Fruit fly (Drosophila melanogaster) whole organism, embryonic: ENCODE measurements around the gene CG6607.

Source experiments
- Ada2b ChIP-seq: fragments of 200-800 bp; sonication (Bioruptor generic); IDR thresholded peaks from 2 replicates; pipeline ENCODE4 v1.3.6; 2022; ENCODE audit warnings: missing biosample characterization, missing genetic modification characterization
- Atf-2 ChIP-seq: fragments of 200-800 bp; sonication (Bioruptor generic); optimal IDR thresholded peaks from 2 replicates; lab custom pipeline; 2016; ENCODE audit warnings: missing biosample characterization, missing genetic modification characterization
- Atf3 ChIP-seq: fragments of 200-800 bp; sonication (Bioruptor generic); optimal IDR thresholded peaks from 3 replicates; lab custom pipeline; 2016; ENCODE audit warnings: missing biosample characterization, missing genetic modification characterization
- Atf6 ChIP-seq: fragments of 200-800 bp; sonication (Bioruptor generic); IDR thresholded peaks from 2 replicates; pipeline ENCODE4 v1.3.6; 2022; ENCODE audit warnings: missing biosample characterization, missing genetic modification characterization
- CG11456 ChIP-seq: fragments of 200-800 bp; sonication (Bioruptor generic); IDR thresholded peaks from 3 replicates; pipeline ENCODE4 v1.3.6; 2022; ENCODE audit warnings: missing biosample characterization, missing genetic modification characterization
- CG11696 ChIP-seq: fragments of 200-800 bp; sonication (Bioruptor generic); IDR thresholded peaks from 2 replicates; pipeline ENCODE4 v1.3.6; 2022; ENCODE audit warnings: missing biosample characterization, missing genetic modification characterization
- CG12391 ChIP-seq: fragments of 200-800 bp; sonication (Bioruptor generic); optimal IDR thresholded peaks from 3 replicates; lab custom pipeline; 2018; ENCODE audit warnings: missing biosample characterization, mild to moderate bottlenecking, missing genetic modification characterization, moderate library complexity
- CG12769 ChIP-seq: fragments of 200-800 bp; sonication (Bioruptor generic); optimal IDR thresholded peaks from 2 replicates; lab custom pipeline; 2019; ENCODE audit warnings: missing biosample characterization, mild to moderate bottlenecking, missing genetic modification characterization, moderate library complexity
- CG14014 ChIP-seq: fragments of 200-800 bp; sonication (Bioruptor generic); IDR thresholded peaks from 2 replicates; pipeline ENCODE4 v1.3.6; 2022; ENCODE audit warnings: missing biosample characterization, missing genetic modification characterization
- CG15269 ChIP-seq: fragments of 200-800 bp; sonication (Bioruptor generic); optimal IDR thresholded peaks from 2 replicates; lab custom pipeline; 2018; ENCODE audit warnings: missing biosample characterization, mild to moderate bottlenecking, missing genetic modification characterization, moderate library complexity
- CG17829 ChIP-seq: fragments of 200-800 bp; optimal IDR thresholded peaks from 2 replicates; lab custom pipeline; 2019; ENCODE audit warnings: missing biosample characterization, mild to moderate bottlenecking, missing genetic modification characterization, moderate library complexity
- CG2120 ChIP-seq: fragments of 200-800 bp; sonication (Bioruptor generic); optimal IDR thresholded peaks from 3 replicates; lab custom pipeline; 2016; ENCODE audit warnings: missing biosample characterization, missing genetic modification characterization
- CG34224 ChIP-seq: fragments of 200-800 bp; sonication (Bioruptor generic); IDR thresholded peaks from 3 replicates; pipeline ENCODE4 v1.3.6; 2022; ENCODE audit warnings: missing biosample characterization, missing genetic modification characterization; ENCODE audit not compliant: partially characterized antibody
- CG34376 ChIP-seq: fragments of 200-800 bp; sonication (Bioruptor generic); optimal IDR thresholded peaks from 2 replicates; lab custom pipeline; 2018; ENCODE audit warnings: missing biosample characterization, mild to moderate bottlenecking, missing genetic modification characterization
- CG4424 ChIP-seq: fragments of 200-800 bp; sonication (Bioruptor generic); optimal IDR thresholded peaks from 3 replicates; lab custom pipeline; 2016; ENCODE audit warnings: missing biosample characterization, missing genetic modification characterization
- CG4707 ChIP-seq: fragments of 200-800 bp; sonication (Bioruptor generic); optimal IDR thresholded peaks from 2 replicates; lab custom pipeline; 2018; ENCODE audit warnings: missing biosample characterization, mild to moderate bottlenecking, missing genetic modification characterization, moderate library complexity
- CG7928 ChIP-seq: fragments of 200-800 bp; sonication (Bioruptor generic); optimal IDR thresholded peaks from 2 replicates; lab custom pipeline; 2017; ENCODE audit warnings: missing biosample characterization, mild to moderate bottlenecking, missing genetic modification characterization
- CG8089 ChIP-seq: fragments of 200-800 bp; sonication (Bioruptor generic); optimal IDR thresholded peaks from 3 replicates; lab custom pipeline; 2016; ENCODE audit warnings: missing biosample characterization, missing genetic modification characterization
- CG9609 ChIP-seq: fragments of 200-800 bp; sonication (Bioruptor generic); optimal IDR thresholded peaks from 3 replicates; lab custom pipeline; 2016; ENCODE audit warnings: missing biosample characterization, missing genetic modification characterization
- CkIIα-i1 ChIP-seq: fragments of 200-800 bp; sonication (Bioruptor generic); IDR thresholded peaks from 2 replicates; pipeline ENCODE4 v1.3.6; 2022; ENCODE audit warnings: missing biosample characterization, missing genetic modification characterization
- CrebB ChIP-seq: fragments of 200-800 bp; sonication (Bioruptor generic); optimal IDR thresholded peaks from 3 replicates; lab custom pipeline; 2018; ENCODE audit warnings: missing biosample characterization, mild to moderate bottlenecking, missing genetic modification characterization
- Deaf1 ChIP-seq: fragments of 200-800 bp; optimal IDR thresholded peaks from 3 replicates; lab custom pipeline; 2019; ENCODE audit warnings: missing biosample characterization, mild to moderate bottlenecking, missing genetic modification characterization, moderate library complexity
- Dref ChIP-seq: fragments of 200-800 bp; sonication (Bioruptor generic); IDR thresholded peaks from 2 replicates; pipeline ENCODE4 v1.3.6; 2022; ENCODE audit warnings: missing biosample characterization, missing genetic modification characterization
- HLH3B ChIP-seq: fragments of 200-800 bp; sonication (Bioruptor generic); IDR thresholded peaks from 2 replicates; pipeline ENCODE4 v1.3.6; 2022; ENCODE audit warnings: missing biosample characterization, missing genetic modification characterization
- Mrtf ChIP-seq: fragments of 200-800 bp; sonication (Bioruptor generic); IDR thresholded peaks from 3 replicates; pipeline ENCODE4 v1.3.6; 2022; ENCODE audit warnings: missing biosample characterization, missing genetic modification characterization
- Opbp ChIP-seq: fragments of 200-800 bp; sonication (Bioruptor generic); IDR thresholded peaks from 3 replicates; pipeline ENCODE4 v1.3.6; 2022; ENCODE audit warnings: missing biosample characterization, missing genetic modification characterization; ENCODE audit not compliant: partially characterized antibody
- Poxn ChIP-seq: fragments of 200-800 bp; sonication (Bioruptor generic); IDR thresholded peaks from 2 replicates; pipeline ENCODE4 v1.3.6; 2022; ENCODE audit warnings: missing biosample characterization, missing genetic modification characterization
- Sry-β ChIP-seq: fragments of 200-800 bp; sonication (Bioruptor generic); optimal IDR thresholded peaks from 2 replicates; lab custom pipeline; 2018; ENCODE audit warnings: missing biosample characterization, mild to moderate bottlenecking, missing genetic modification characterization, moderate library complexity
- ara ChIP-seq: fragments of 200-800 bp; sonication (Bioruptor generic); IDR thresholded peaks from 2 replicates; pipeline ENCODE4 v1.3.6; 2022; ENCODE audit warnings: missing biosample characterization, missing genetic modification characterization
- cg ChIP-seq: fragments of 200-800 bp; sonication (Bioruptor generic); optimal IDR thresholded peaks from 3 replicates; lab custom pipeline; 2019; ENCODE audit warnings: missing biosample characterization, mild to moderate bottlenecking, missing genetic modification characterization, moderate library complexity
- danr ChIP-seq: fragments of 200-800 bp; sonication (Bioruptor generic); IDR thresholded peaks from 2 replicates; pipeline ENCODE4 v1.3.6; 2022; ENCODE audit warnings: missing biosample characterization, missing genetic modification characterization
- dati ChIP-seq: fragments of 200-800 bp; sonication (Bioruptor generic); IDR thresholded peaks from 2 replicates; pipeline ENCODE4 v1.3.6; 2022; ENCODE audit warnings: missing biosample characterization, missing genetic modification characterization
- dmrt99B ChIP-seq: fragments of 200-800 bp; sonication (Bioruptor generic); optimal IDR thresholded peaks from 2 replicates; lab custom pipeline; 2018; ENCODE audit warnings: missing biosample characterization, mild to moderate bottlenecking, missing genetic modification characterization, moderate library complexity
- dpn ChIP-seq, 2 experiments: fragments of 200-800 bp; sonication (Bioruptor generic); optimal IDR thresholded peaks; 3 replicates each; lab custom pipeline; 2016; ENCODE audit warnings: missing biosample characterization in 2 of 2, missing genetic modification characterization in 2 of 2
- emc ChIP-seq: fragments of 200-800 bp; sonication (Bioruptor generic); optimal IDR thresholded peaks from 2 replicates; lab custom pipeline; 2016; ENCODE audit warnings: missing biosample characterization, missing genetic modification characterization
- en ChIP-seq: fragments of 200-800 bp; sonication (Bioruptor generic); optimal IDR thresholded peaks from 2 replicates; lab custom pipeline; 2016; ENCODE audit warnings: missing biosample characterization, missing genetic modification characterization
- fd96Cb ChIP-seq: fragments of 200-800 bp; sonication (Bioruptor generic); optimal IDR thresholded peaks from 2 replicates; lab custom pipeline; 2018; ENCODE audit warnings: missing biosample characterization, mild to moderate bottlenecking, missing genetic modification characterization, moderate library complexity
- gcm ChIP-seq: fragments of 200-800 bp; sonication (Bioruptor generic); optimal IDR thresholded peaks from 2 replicates; lab custom pipeline; 2019; ENCODE audit warnings: missing biosample characterization, mild to moderate bottlenecking, missing genetic modification characterization, moderate library complexity
- gro ChIP-seq: fragments of 200-800 bp; sonication (Bioruptor generic); optimal IDR thresholded peaks from 2 replicates; lab custom pipeline; 2016; ENCODE audit warnings: missing biosample characterization, missing genetic modification characterization
- gsb ChIP-seq: fragments of 200-800 bp; sonication (Bioruptor generic); IDR thresholded peaks from 2 replicates; pipeline ENCODE4 v1.3.6; 2022; ENCODE audit warnings: missing biosample characterization, missing genetic modification characterization
- hb ChIP-seq: fragments of 200-800 bp; sonication (Bioruptor generic); IDR thresholded peaks from 3 replicates; pipeline ENCODE4 v1.3.6; 2022; ENCODE audit warnings: missing biosample characterization, missing genetic modification characterization; ENCODE audit not compliant: partially characterized antibody
- kah ChIP-seq: fragments of 200-800 bp; sonication (Bioruptor generic); optimal IDR thresholded peaks from 2 replicates; lab custom pipeline; 2018; ENCODE audit warnings: missing biosample characterization, mild to moderate bottlenecking, missing genetic modification characterization
- oc ChIP-seq: fragments of 200-800 bp; sonication (Bioruptor generic); optimal IDR thresholded peaks from 2 replicates; lab custom pipeline; 2018; ENCODE audit warnings: missing biosample characterization, mild to moderate bottlenecking, missing genetic modification characterization, moderate library complexity
- psq ChIP-seq: fragments of 200-800 bp; sonication (Bioruptor generic); optimal IDR thresholded peaks from 2 replicates; lab custom pipeline; 2017; ENCODE audit warnings: missing biosample characterization, missing genetic modification characterization
- sd ChIP-seq: fragments of 200-800 bp; sonication (Bioruptor generic); optimal IDR thresholded peaks from 3 replicates; lab custom pipeline; 2018; ENCODE audit warnings: missing biosample characterization, mild to moderate bottlenecking, missing genetic modification characterization, moderate library complexity
- slbo ChIP-seq: fragments of 200-800 bp; sonication (Bioruptor generic); IDR thresholded peaks from 2 replicates; pipeline ENCODE4 v1.3.6; 2022; ENCODE audit warnings: missing biosample characterization, missing genetic modification characterization
- slp2 ChIP-seq: fragments of 200-800 bp; sonication (Bioruptor generic); optimal IDR thresholded peaks from 2 replicates; lab custom pipeline; 2016; ENCODE audit warnings: missing biosample characterization, missing genetic modification characterization
- tio ChIP-seq: fragments of 200-800 bp; sonication (Bioruptor generic); optimal IDR thresholded peaks from 2 replicates; lab custom pipeline; 2017; ENCODE audit warnings: missing biosample characterization, missing genetic modification characterization, inconsistent platforms
- twi ChIP-seq: fragments of 200-800 bp; optimal IDR thresholded peaks from 2 replicates; lab custom pipeline; 2019; ENCODE audit warnings: missing biosample characterization, mild to moderate bottlenecking, missing genetic modification characterization, moderate library complexity
- usp ChIP-seq: fragments of >200 bp; optimal IDR thresholded peaks from 2 replicates; lab custom pipeline; 2017; ENCODE audit warnings: missing biosample characterization, missing genetic modification characterization
- wdn ChIP-seq: fragments of 200-800 bp; sonication (Bioruptor generic); IDR thresholded peaks from 2 replicates; pipeline ENCODE4 v1.3.6; 2022; ENCODE audit warnings: missing biosample characterization, missing genetic modification characterization
- zen ChIP-seq: fragments of 200-800 bp; sonication (Bioruptor generic); optimal IDR thresholded peaks from 3 replicates; lab custom pipeline; 2018; ENCODE audit warnings: missing biosample characterization, mild to moderate bottlenecking, missing genetic modification characterization, moderate library complexity

Gene CG6607

dm6 chr3R:24567427-24567771 lies 39.6 kb downstream of the CG6607 start (continued):
- TF ChIP-seq sd (tag; lab: Kevin White, UChicago) (peak; percentile 88), Atf-2 (GFP tag; lab: Kevin White, UChicago) (peak; percentile 83), CG11696 (GFP tag; lab: Robert Waterston, UW) (peak; percentile 73), CG15269 (peak; percentile 91), danr (GFP tag; lab: Robert Waterston, UW) (peak; percentile 72; the same call in 1 of the 2 replicates), gcm (GFP tag; lab: Kevin White, UChicago) (peak; percentile 76), CG12769 (peak; percentile 95), Atf3 (GFP tag; lab: Kevin White, UChicago) (peak; percentile 80), CG7928 (GFP tag; lab: Kevin White, UChicago) (peak; percentile 65), dmrt99B (tag; lab: Kevin White, UChicago) (peak; percentile 90), zen (tag; lab: Kevin White, UChicago) (peak; percentile 57), Dref (GFP tag; lab: Robert Waterston, UW) (no peak), CG34224 (GFP tag; lab: Robert Waterston, UW) (no peak), CkIIα-i1 (GFP tag; lab: Robert Waterston, UW) (peak; percentile 57; the same call in 1 of the 2 replicates), Mrtf (GFP tag; lab: Robert Waterston, UW) (peak; percentile 85; the same call in 2 of the 3 replicates), slbo (peak; percentile 92), hb (GFP tag; lab: Robert Waterston, UW) (no peak), CG34376 (GFP tag; lab: Kevin White, UChicago) (peak; percentile 73), Opbp (GFP tag; lab: Robert Waterston, UW) (no peak), Sry-β (GFP tag; lab: Kevin White, UChicago) (no peak), CrebB (peak; percentile 64), Deaf1 (tag; lab: Kevin White, UChicago) (peak; percentile 65), tio (GFP tag; lab: Kevin White, UChicago) (peak; percentile 82), gsb (GFP tag; lab: Robert Waterston, UW) (peak; percentile 86), CG11456 (GFP tag; lab: Robert Waterston, UW) (peak; percentile 90), Atf6 (GFP tag; lab: Robert Waterston, UW) (peak; percentile 90), dati (GFP tag; lab: Robert Waterston, UW) (peak; percentile 72; the same call in 1 of the 2 replicates), usp (GFP tag; lab: Kevin White, UChicago) (no peak), slp2 (GFP tag; lab: Kevin White, UChicago) (peak; percentile 79), CG8089 (GFP tag; lab: Kevin White, UChicago) (peak; percentile 86), wdn (GFP tag; lab: Robert Waterston, UW) (peak; percentile 78), CG4424 (GFP tag; lab: Kevin White, UChicago) (peak; percentile 79), cg (no peak), CG2120 (peak; percentile 92), CG9609 (GFP tag; lab: Kevin White, UChicago) (peak; percentile 91), CG17829 (tag; lab: Kevin White, UChicago) (peak; percentile 52), CG14014 (GFP tag; lab: Robert Waterston, UW) (peak; percentile 85), kah (GFP tag; lab: Kevin White, UChicago) (peak; percentile 54), oc (tag; lab: Kevin White, UChicago) (peak; percentile 76), twi (tag; lab: Kevin White, UChicago) (peak; percentile 60), Ada2b (GFP tag; lab: Robert Waterston, UW) (peak; percentile 92), emc (GFP tag; lab: Kevin White, UChicago) (peak; percentile 74), gro (GFP tag; lab: Kevin White, UChicago) (peak; percentile 93), CG12391 (tag; lab: Kevin White, UChicago) (peak; percentile 84), dpn (GFP tag; optimal IDR thresholded peaks at IDR 0.05; lab: Kevin White, UChicago) (peak; percentile 92), CG4707 (GFP tag; lab: Kevin White, UChicago) (peak; percentile 68), Poxn (GFP tag; lab: Robert Waterston, UW) (no peak; the same call in none of the 2 replicates), en (GFP tag; lab: Kevin White, UChicago) (peak; percentile 81), ara (GFP tag; lab: Robert Waterston, UW) (peak; percentile 84), psq (GFP tag; lab: Kevin White, UChicago) (peak; percentile 77), HLH3B (GFP tag; lab: Robert Waterston, UW) (peak; percentile 92), fd96Cb (peak; percentile 79)
